Fruit fly (Drosophila melanogaster) whole organism, prepupa: ENCODE measurements around the gene CG14042.

ENCODE experiments used
- Gug ChIP-seq: fragments of 200-800 bp; sonication (Bioruptor generic); IDR thresholded peaks from 2 replicates; pipeline ENCODE4 v1.3.6; 2022; ENCODE audit warnings: missing biosample characterization, missing genetic modification characterization
- Hr4 ChIP-seq: fragments of 200-800 bp; sonication (Bioruptor generic); optimal IDR thresholded peaks from 3 replicates; lab custom pipeline; 2016; ENCODE audit warnings: missing biosample characterization, missing genetic modification characterization
- Met ChIP-seq: fragments of 200-800 bp; sonication (Bioruptor generic); optimal IDR thresholded peaks from 3 replicates; lab custom pipeline; 2016; ENCODE audit warnings: missing biosample characterization, missing genetic modification characterization
- OdsH ChIP-seq: fragments of 200-800 bp; sonication (Bioruptor generic); optimal IDR thresholded peaks from 3 replicates; lab custom pipeline; 2016; ENCODE audit warnings: missing biosample characterization, missing genetic modification characterization
- achi ChIP-seq: fragments of 200-800 bp; sonication (Bioruptor generic); optimal IDR thresholded peaks from 3 replicates; lab custom pipeline; 2016; ENCODE audit warnings: missing biosample characterization, missing genetic modification characterization
- fd85E ChIP-seq: fragments of 200-800 bp; sonication (Bioruptor generic); optimal IDR thresholded peaks from 3 replicates; lab custom pipeline; 2016; ENCODE audit warnings: missing biosample characterization, missing genetic modification characterization
- lz ChIP-seq: fragments of 200-800 bp; sonication (Bioruptor generic); optimal IDR thresholded peaks from 3 replicates; lab custom pipeline; 2016; ENCODE audit warnings: missing biosample characterization, missing genetic modification characterization
- spab ChIP-seq: fragments of 200-800 bp; sonication (Bioruptor generic); optimal IDR thresholded peaks from 2 replicates; lab custom pipeline; 2017; ENCODE audit warnings: missing biosample characterization, mild to moderate bottlenecking, missing genetic modification characterization, missing genetic modification reagents

DNA sequence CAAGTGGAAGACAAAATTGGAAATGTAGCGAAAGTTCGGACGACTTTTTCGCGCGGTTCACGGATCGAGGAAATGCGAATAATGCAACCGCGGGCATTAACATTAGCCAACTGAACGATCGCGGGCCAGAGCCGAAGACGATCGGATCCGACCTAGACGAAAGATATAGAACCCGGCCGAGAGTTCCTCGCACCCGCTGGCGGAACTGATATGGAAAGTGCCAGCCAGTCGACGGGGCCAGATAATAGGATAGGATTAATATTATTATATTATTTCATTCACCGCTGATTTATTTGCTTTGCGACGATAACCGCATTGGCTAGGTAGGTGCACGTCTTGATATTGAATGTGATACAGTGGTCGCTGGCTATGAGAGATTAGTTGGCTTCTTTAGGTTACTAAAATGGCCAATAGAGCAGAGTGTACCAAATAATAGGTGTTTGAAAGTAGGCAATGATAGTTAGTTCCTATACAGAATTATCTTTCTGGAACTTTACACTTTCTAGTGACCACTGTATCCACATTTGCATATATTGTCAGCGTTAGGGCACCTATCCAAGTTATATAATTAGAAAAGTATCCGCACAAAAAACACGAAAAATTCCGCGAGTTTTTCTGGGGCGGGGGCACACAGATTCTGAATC is 38.0 kb upstream of the CG14042 start:
- no peak for TF ChIP-seq fd85E (GFP tag; lab: Kevin White, UChicago)
- peak; percentile 78 for TF ChIP-seq OdsH (GFP tag; lab: Kevin White, UChicago)
- TF ChIP-seq Gug: peak; percentile 77
- TF ChIP-seq achi (GFP tag; lab: Kevin White, UChicago): peak; percentile 78
- TF ChIP-seq Met: peak; percentile 73
- TF ChIP-seq Hr4 (GFP tag; lab: Kevin White, UChicago): peak; percentile 87
- TF ChIP-seq lz (GFP tag; lab: Kevin White, UChicago): peak; percentile 62
- TF ChIP-seq spab (GFP tag; lab: Kevin White, UChicago): peak; percentile 64
